Fruit fly (Drosophila melanogaster): ENCODE data around the gene Obp28a.
A peak's percentile ranks its signal among the peaks of the same experiment; 100 is the strongest.

DNA sequence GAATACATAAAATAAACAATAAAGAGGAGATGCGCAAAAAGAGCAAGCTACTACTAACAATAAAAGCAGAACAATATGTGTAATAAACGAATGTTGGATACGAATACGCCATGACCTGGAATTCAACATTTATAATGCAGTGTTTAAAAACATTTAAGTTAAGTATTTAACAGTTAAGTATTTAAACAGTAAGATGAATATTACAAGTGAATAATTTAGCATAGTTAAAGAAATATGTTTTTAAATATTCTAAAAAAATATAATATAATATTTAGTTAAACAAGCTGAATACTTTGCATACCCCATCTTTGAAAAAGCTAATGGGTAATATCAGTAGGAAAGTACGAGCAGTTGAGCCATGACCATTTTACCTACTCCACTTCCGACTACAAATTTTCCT is 4.7 kb downstream of the Obp28a start:
- TF ChIP-seq CG13204 (GFP tag; optimal IDR thresholded peaks at IDR 0.05) = no peak
- no peak for TF ChIP-seq CG32121 (GFP tag; IDR thresholded peaks at IDR 0.05)
- TF ChIP-seq EcR (GFP tag; optimal IDR thresholded peaks at IDR 0.05) = no peak
- no peak for TF ChIP-seq CG15710 (tag; optimal IDR thresholded peaks at IDR 0.05)
- TF ChIP-seq CG8159 (tag; optimal IDR thresholded peaks at IDR 0.05) = peak; percentile 29
- TF ChIP-seq CG10348 (GFP tag; IDR thresholded peaks at IDR 0.05) = no peak
- TF ChIP-seq CG34367 (tag; optimal IDR thresholded peaks at IDR 0.05) = no peak
- TF ChIP-seq fd96Ca (GFP tag; IDR thresholded peaks at IDR 0.05) = no peak
- TF ChIP-seq Pif1A (GFP tag; optimal IDR thresholded peaks at IDR 0.05) = no peak
- TF ChIP-seq CG14655 (GFP tag; optimal IDR thresholded peaks at IDR 0.05) = peak; percentile 9
- no peak for TF ChIP-seq Ets98B (GFP tag; IDR thresholded peaks at IDR 0.05)
- TF ChIP-seq CG9948 (tag; optimal IDR thresholded peaks at IDR 0.05) = no peak
- TF ChIP-seq Snoo (tag; optimal IDR thresholded peaks at IDR 0.05) = no peak
- no peak for TF ChIP-seq rn (GFP tag; IDR thresholded peaks at IDR 0.05)

Measured in whole organism, pupa.